Worm (Caenorhabditis elegans) whole organism, L2 larva: Measurements from ENCODE around the gene sna-1.

Experiments used
- blmp-1 ChIP-seq: sonication (generic microtip); optimal IDR thresholded peaks from 2 replicates; lab custom pipeline; 2017; ENCODE audit warnings: missing genetic modification characterization, mild to moderate bottlenecking, missing compliant biosample characterization, antibody characterized with exemption, moderate library complexity; ENCODE audit not compliant: insufficient read depth
- fos-1 ChIP-seq: fragments of 150-350 bp; optimal IDR thresholded peaks from 2 replicates; lab custom pipeline; 2014; ENCODE audit warnings: missing biosample characterization, missing genetic modification characterization
- mbf-1 ChIP-seq: sonication (generic microtip); optimal IDR thresholded peaks from 2 replicates; lab custom pipeline; 2017; ENCODE audit warnings: missing biosample characterization, missing genetic modification characterization
- mdl-1 ChIP-seq, 2 experiments: fragments of 150-350 bp in 1 of 2; sonication (generic microtip) in 1 of 2; optimal IDR thresholded peaks; 2 replicates each; lab custom pipeline; 2017; ENCODE audit warnings: missing biosample characterization in 2 of 2, missing genetic modification characterization in 2 of 2
- nhr-237 ChIP-seq: fragments of 150-350 bp; optimal IDR thresholded peaks from 2 replicates; lab custom pipeline; 2014; ENCODE audit warnings: missing biosample characterization, missing genetic modification characterization
- sma-9 ChIP-seq, 2 experiments: fragments of 150-350 bp in 1 of 2; sonication (generic microtip) in 1 of 2; optimal IDR thresholded peaks; 2 replicates each; lab custom pipeline; 2014 to 2016; ENCODE audit warnings: missing genetic modification characterization in 2 of 2, mild to moderate bottlenecking in 1 of 2, missing biosample characterization in 1 of 2, missing compliant biosample characterization in 1 of 2, missing genetic modification reagents in 1 of 2, moderate library complexity in 1 of 2
- unc-62 ChIP-seq: fragments of 150-350 bp; optimal IDR thresholded peaks from 2 replicates; lab custom pipeline; 2014; ENCODE audit warnings: missing biosample characterization, missing genetic modification reagents, missing genetic modification characterization
- zag-1 ChIP-seq: fragments of 150-350 bp; optimal IDR thresholded peaks from 2 replicates; lab custom pipeline; 2014; ENCODE audit warnings: missing biosample characterization, missing genetic modification characterization
- ztf-4 ChIP-seq: fragments of 150-350 bp; optimal IDR thresholded peaks from 2 replicates; lab custom pipeline; 2014; ENCODE audit warnings: missing biosample characterization, missing genetic modification characterization

DNA sequence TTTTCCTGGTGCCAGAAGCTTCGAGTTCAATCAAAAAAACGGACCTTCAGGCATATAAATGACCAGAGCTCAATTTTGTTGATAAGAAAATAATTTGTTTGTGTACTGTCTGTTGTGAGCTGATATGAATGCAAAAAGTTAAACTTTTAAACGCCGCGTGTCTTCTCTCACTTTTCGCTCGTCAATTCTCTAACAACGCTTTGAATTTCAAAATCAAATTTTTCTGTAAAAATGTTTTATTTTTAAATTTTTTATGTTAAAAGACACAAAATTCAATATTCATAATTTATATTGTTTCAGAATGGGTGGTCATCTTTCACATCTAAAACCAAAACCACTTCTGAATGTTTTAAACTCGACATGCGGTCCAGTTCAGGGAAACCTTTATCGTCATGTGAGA lies 36.5 kb downstream of the sna-1 start, which contains the start of gene cest-31:
- no peak for TF ChIP-seq ztf-4
- no peak for TF ChIP-seq mbf-1 (tag; lab: Kevin White, UChicago)
- no peak for TF ChIP-seq blmp-1 (tag; lab: Kevin White, UChicago)
- TF ChIP-seq sma-9 (GFP tag; optimal IDR thresholded peaks at IDR 0.05; lab: Kevin White, UChicago) = no peak
- no peak for TF ChIP-seq sma-9 (tag; optimal IDR thresholded peaks at IDR 0.05; lab: Kevin White, UChicago)
- TF ChIP-seq mdl-1 (tag; optimal IDR thresholded peaks at IDR 0.05; lab: Kevin White, UChicago) = no peak
- TF ChIP-seq nhr-237 (tag; lab: Kevin White, UChicago) = no peak
- TF ChIP-seq zag-1 (tag; lab: Kevin White, UChicago) = no peak
- TF ChIP-seq fos-1 (tag; lab: Kevin White, UChicago) = no peak
- TF ChIP-seq unc-62 = no peak
